Fruit fly (Drosophila melanogaster) whole organism: ENCODE results near the gene CG13097.

Source experiments
- Dll ChIP-seq: fragments of >200 bp; optimal IDR thresholded peaks from 2 replicates; lab custom pipeline; 2017
- pan ChIP-seq: fragments of >200 bp; optimal IDR thresholded peaks from 2 replicates; lab custom pipeline; 2017
- psq ChIP-seq: fragments of >200 bp; optimal IDR thresholded peaks from 2 replicates; lab custom pipeline; 2017

dm6 chr2L:8556207-8556606, 41.5 kb upstream of the CG13097 start:
- TF ChIP-seq pan (lab: Kevin White, UChicago): no peak
- no peak for TF ChIP-seq psq
- no peak for TF ChIP-seq Dll (lab: Kevin White, UChicago)
